Worm (Caenorhabditis elegans) whole organism, late embryonic: ENCODE data around the gene C14B4.2.

ENCODE experiments used
- F13H6.1 ChIP-seq: sonication (generic microtip); optimal IDR thresholded peaks from 2 replicates; lab custom pipeline; 2016; ENCODE audit warnings: missing genetic modification characterization, missing compliant biosample characterization
- T23F11.4 ChIP-seq: fragments of 200-800 bp; sonication (Bioruptor generic); optimal IDR thresholded peaks from 2 replicates; lab custom pipeline; 2018; ENCODE audit warnings: mild to moderate bottlenecking, missing genetic modification characterization, missing compliant biosample characterization
- ama-1 ChIP-seq: fragments of 150-350 bp; optimal IDR thresholded peaks from 2 replicates; lab custom pipeline; 2014
- hlh-30 ChIP-seq: sonication (generic microtip); optimal IDR thresholded peaks from 2 replicates; lab custom pipeline; 2017; ENCODE audit warnings: antibody characterized with exemption, missing genetic modification characterization, missing compliant biosample characterization; ENCODE audit not compliant: insufficient read depth
- hlh-6 ChIP-seq: sonication (generic microtip); optimal IDR thresholded peaks from 2 replicates; lab custom pipeline; 2016; ENCODE audit warnings: missing genotype, missing genetic modification characterization, missing compliant biosample characterization
- nhr-232 ChIP-seq: sonication (generic microtip); optimal IDR thresholded peaks from 2 replicates; lab custom pipeline; 2016; ENCODE audit warnings: missing genetic modification characterization, missing compliant biosample characterization
- sox-4 ChIP-seq: sonication (generic microtip); optimal IDR thresholded peaks from 2 replicates; lab custom pipeline; 2017; ENCODE audit warnings: mild to moderate bottlenecking, missing genetic modification characterization, inconsistent platforms, missing compliant biosample characterization
- ttx-3 ChIP-seq: sonication (generic microtip); optimal IDR thresholded peaks from 2 replicates; lab custom pipeline; 2016; ENCODE audit warnings: missing genetic modification reagents, missing genetic modification characterization, missing compliant biosample characterization

DNA sequence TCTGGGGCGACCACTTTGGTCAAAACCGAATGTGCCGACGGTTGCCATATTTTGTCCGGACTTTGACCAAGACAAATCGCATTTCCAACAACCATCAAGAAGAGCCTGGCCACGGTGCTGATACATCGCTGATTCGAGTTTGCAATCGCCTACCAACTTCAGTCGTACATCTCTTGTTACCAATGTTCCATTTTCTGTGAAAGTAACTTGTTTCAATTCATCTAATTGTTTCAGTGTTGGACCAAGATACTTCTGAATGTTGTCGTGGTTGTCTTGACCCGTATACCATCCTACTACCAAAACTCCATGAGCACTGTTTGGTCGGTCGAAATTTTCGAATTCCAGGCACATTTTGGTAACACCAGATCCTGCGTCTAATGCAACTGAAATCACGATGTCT, 37.0 kb downstream of the C14B4.2 start:
- TF ChIP-seq nhr-232, result no peak
- no peak for TF ChIP-seq F13H6.1 (tag; lab: Kevin White, UChicago)
- no peak for TF ChIP-seq hlh-6 (tag; lab: Kevin White, UChicago)
- TF ChIP-seq sox-4 (tag; lab: Kevin White, UChicago), result no peak
- TF ChIP-seq hlh-30 (tag; lab: Kevin White, UChicago), result no peak
- no peak for TF ChIP-seq ttx-3
- no peak for TF ChIP-seq T23F11.4 (GFP tag; lab: Kevin White, UChicago)
- TF ChIP-seq ama-1 (lab: Kevin White, UChicago), result no peak
